Worm (Caenorhabditis elegans) whole organism, midembryonic: Measurements from ENCODE around the gene B0024.13.

ENCODE experiments used
- flt-1 ChIP-seq: fragments of 200-800 bp; sonication (Bioruptor generic); IDR thresholded peaks from 2 replicates; pipeline ENCODE4 v1.3.6; 2022; ENCODE audit warnings: missing genetic modification characterization, missing compliant biosample characterization
- ref-1 ChIP-seq: fragments of 200-800 bp; sonication (Bioruptor generic); conservative IDR thresholded peaks from 2 replicates; pipeline ENCODE4 v1.3.6; 2022; ENCODE audit warnings: missing genetic modification reagents, missing genetic modification characterization, missing compliant biosample characterization
- tab-1 ChIP-seq: fragments of 200-800 bp; sonication (Bioruptor generic); IDR thresholded peaks from 2 replicates; pipeline ENCODE4 v1.3.6; 2022; ENCODE audit warnings: missing genetic modification characterization, missing compliant biosample characterization

ce11 chrV:10350054-10350453 lies 29.5 kb downstream of the B0024.13 start, which contains the start of gene K07C5.9:
- TF ChIP-seq flt-1 (GFP tag; lab: Robert Waterston, UW) (no peak), ref-1 (GFP tag; lab: Robert Waterston, UW) (no peak), tab-1 (no peak)
